Fruit fly (Drosophila melanogaster): ENCODE data around the gene CG31810.

Gene CG31810

dm6 chr2L:16801578-16802152 lies 50.5 kb downstream of the CG31810 start:
- TF ChIP-seq CG17801 (GFP tag; optimal IDR thresholded peaks at IDR 0.05; ENCODE audit: partially characterized antibody): no peak

DNA sequence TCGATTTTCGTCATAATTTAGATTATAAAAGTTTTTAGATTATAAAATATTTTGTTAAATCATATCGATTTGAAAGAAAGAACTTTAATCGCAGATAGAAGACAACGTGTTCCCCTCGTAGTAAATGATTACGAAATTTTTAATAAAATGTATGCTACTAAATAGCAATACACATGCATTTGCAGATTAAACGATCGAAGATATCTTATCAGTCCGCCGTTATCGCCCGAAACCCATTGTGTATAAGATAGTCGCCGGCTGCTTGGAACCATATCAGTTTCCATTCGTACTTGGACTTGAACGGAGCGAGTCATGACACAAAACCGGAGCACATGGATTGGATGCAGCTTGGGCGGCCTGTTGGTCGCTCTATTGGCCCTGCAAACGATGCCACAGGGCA lies 52.7 kb downstream of the CG31810 start:
- TF ChIP-seq CG17801 (GFP tag; optimal IDR thresholded peaks at IDR 0.05; ENCODE audit: partially characterized antibody): no peak
